In the genomic region with DNA sequence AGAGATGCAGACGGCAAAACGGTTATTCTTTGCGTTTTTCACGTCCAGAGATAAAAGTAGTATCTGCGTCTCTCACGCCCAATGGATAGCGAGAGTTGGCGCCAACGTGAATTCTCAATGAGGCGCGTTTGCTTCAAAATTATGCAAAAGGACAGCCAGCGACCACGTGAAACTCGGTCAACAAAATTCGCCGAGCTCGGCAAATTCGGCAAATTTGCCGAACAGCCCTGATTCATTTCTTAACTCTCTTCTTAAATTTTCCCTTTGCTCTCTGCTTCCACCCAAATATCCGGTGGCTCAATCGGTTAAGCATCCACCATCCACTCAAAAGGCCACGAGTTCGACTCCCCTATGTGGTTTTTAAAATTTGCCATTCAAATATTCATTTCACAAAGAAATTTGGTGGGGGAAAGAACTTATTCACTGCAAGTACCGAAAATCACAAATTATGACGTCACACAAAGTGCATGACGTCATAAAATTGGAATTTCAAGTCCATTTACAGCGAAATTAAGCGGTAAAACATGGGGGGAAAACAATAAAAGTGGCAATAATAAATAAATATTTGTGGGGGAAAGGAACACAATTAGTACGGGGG, we compare ENCODE assay signal across 2 worm cellular contexts.
TF ChIP-seq lines count a peak whose summit lies in the region.

No protein-coding gene starts in this region.

TF ChIP-seq in whole organism, mixed stage, embryonic, 35 proteins besides CTCF, POLR2A, EP300 and RAD21:
- TF ChIP-seq sptf-1 (tag; optimal IDR thresholded peaks at IDR 0.05; lab: Kevin White, UChicago) (no peak), unc-62 (GFP tag; optimal IDR thresholded peaks at IDR 0.05; lab: Kevin White, UChicago) (no peak), zip-8 (tag; optimal IDR thresholded peaks at IDR 0.05; lab: Kevin White, UChicago) (peak; percentile 100), unc-39 (tag; optimal IDR thresholded peaks at IDR 0.05; lab: Kevin White, UChicago) (no peak)

TF ChIP-seq in whole organism, young adult, 124 proteins besides CTCF, POLR2A, EP300 and RAD21 (continues in another document):
- no peak for TF ChIP-seq F22D6.2 (tag; optimal IDR thresholded peaks at IDR 0.05; lab: Kevin White, UChicago)
- TF ChIP-seq bed-2 (GFP tag; IDR thresholded peaks at IDR 0.05; lab: Robert Waterston, UW) = no peak
- no peak for TF ChIP-seq ztf-3 (GFP tag; optimal IDR thresholded peaks at IDR 0.05; lab: Kevin White, UChicago)
- no peak for TF ChIP-seq ceh-27 (GFP tag; optimal IDR thresholded peaks at IDR 0.05; lab: Kevin White, UChicago)
- TF ChIP-seq F39B2.1 (GFP tag; IDR thresholded peaks at IDR 0.05; lab: Robert Waterston, UW) = 0 out of 2 replicates have a peak, but pooled peaks have one; percentile 25
- TF ChIP-seq dpl-1 (GFP tag; optimal IDR thresholded peaks at IDR 0.05; lab: Kevin White, UChicago) = no peak
- no peak for TF ChIP-seq nfya-2 (GFP tag; IDR thresholded peaks at IDR 0.05; lab: Robert Waterston, UW)
- TF ChIP-seq attf-6 (GFP tag; IDR thresholded peaks at IDR 0.05; lab: Robert Waterston, UW) = peak; percentile 65; the same call in 1 of the 2 replicates
- no peak for TF ChIP-seq C06A6.2 (GFP tag; conservative IDR thresholded peaks at IDR 0.05; lab: Robert Waterston, UW)
- no peak for TF ChIP-seq mes-4 (tag; optimal IDR thresholded peaks at IDR 0.05; lab: Kevin White, UChicago)
- TF ChIP-seq sptf-2 (GFP tag; optimal IDR thresholded peaks at IDR 0.05; lab: Kevin White, UChicago) = no peak
- TF ChIP-seq tbp1 (GFP tag; optimal IDR thresholded peaks at IDR 0.05; lab: Kevin White, UChicago) = peak; percentile 27
- TF ChIP-seq egrh-3 (GFP tag; IDR thresholded peaks at IDR 0.05; lab: Robert Waterston, UW) = no peak
- no peak for TF ChIP-seq F49E8.2 (tag; optimal IDR thresholded peaks at IDR 0.05; lab: Kevin White, UChicago; ENCODE audit: insufficient read depth)
- no peak for TF ChIP-seq ztf-18 (tag; optimal IDR thresholded peaks at IDR 0.05; lab: Kevin White, UChicago)
- no peak for TF ChIP-seq F52B5.7 (tag; optimal IDR thresholded peaks at IDR 0.05; lab: Kevin White, UChicago)
- TF ChIP-seq ceh-58 (GFP tag; IDR thresholded peaks at IDR 0.05; lab: Robert Waterston, UW) = no peak
- TF ChIP-seq lin-35 (GFP tag; optimal IDR thresholded peaks at IDR 0.05; lab: Kevin White, UChicago) = no peak
- no peak for TF ChIP-seq F23B12.7 (tag; optimal IDR thresholded peaks at IDR 0.05; lab: Kevin White, UChicago; ENCODE audit: insufficient read depth)
- TF ChIP-seq sdz-38 (tag; optimal IDR thresholded peaks at IDR 0.05; lab: Kevin White, UChicago) = no peak
- TF ChIP-seq snpc-4 (GFP tag; optimal IDR thresholded peaks at IDR 0.05; lab: Kevin White, UChicago) = no peak
- TF ChIP-seq snpc-4 (tag; optimal IDR thresholded peaks at IDR 0.05; lab: Kevin White, UChicago) = no peak
- TF ChIP-seq cebp-2 (GFP tag; IDR thresholded peaks at IDR 0.05; lab: Robert Waterston, UW) = 0 out of 2 replicates have a peak, but pooled peaks have one; percentile 20
- TF ChIP-seq dpff-1 (tag; optimal IDR thresholded peaks at IDR 0.05; lab: Kevin White, UChicago) = no peak
- peak; percentile 9 for TF ChIP-seq rpc-1 (optimal IDR thresholded peaks at IDR 0.05; lab: Kevin White, UChicago)
- peak; percentile 63 for TF ChIP-seq rpc-1 (tag; optimal IDR thresholded peaks at IDR 0.05; lab: Kevin White, UChicago)
- TF ChIP-seq chd-7 (tag; optimal IDR thresholded peaks at IDR 0.05; lab: Kevin White, UChicago) = no peak
- TF ChIP-seq ama-1 (optimal IDR thresholded peaks at IDR 0.05; lab: Kevin White, UChicago) = no peak
- peak in 1 of 2 experiments; percentile 40 for TF ChIP-seq ama-1 (GFP tag; optimal IDR thresholded peaks at IDR 0.05; lab: Kevin White, UChicago)
- no peak for TF ChIP-seq Y95B8A.8 (GFP tag; IDR thresholded peaks at IDR 0.05; lab: Robert Waterston, UW)
- no peak for TF ChIP-seq nfya-1 (tag; optimal IDR thresholded peaks at IDR 0.05; lab: Kevin White, UChicago; ENCODE audit: borderline replicate concordance, insufficient read depth)
- no peak for TF ChIP-seq Y53G8AR.9 (GFP tag; conservative IDR thresholded peaks at IDR 0.05; lab: Robert Waterston, UW)
- TF ChIP-seq gei-17 (GFP tag; optimal IDR thresholded peaks at IDR 0.05; lab: Kevin White, UChicago) = no peak
- no peak; the same call in 1 of the 2 replicates for TF ChIP-seq Y56A3A.18 (GFP tag; IDR thresholded peaks at IDR 0.05; lab: Robert Waterston, UW)
- TF ChIP-seq B0019.2 (GFP tag; conservative IDR thresholded peaks at IDR 0.05; lab: Robert Waterston, UW) = no peak
- TF ChIP-seq Y67H2A.10 (GFP tag; conservative IDR thresholded peaks at IDR 0.05; lab: Robert Waterston, UW) = no peak
- TF ChIP-seq efl-1 (GFP tag; optimal IDR thresholded peaks at IDR 0.05; lab: Kevin White, UChicago) = no peak
- no peak for TF ChIP-seq tbx-9 (tag; optimal IDR thresholded peaks at IDR 0.05; lab: Kevin White, UChicago; ENCODE audit: borderline replicate concordance)
- no peak for TF ChIP-seq T07F8.4 (tag; optimal IDR thresholded peaks at IDR 0.05; lab: Kevin White, UChicago)
- no peak for TF ChIP-seq ceh-91 (GFP tag; IDR thresholded peaks at IDR 0.05; lab: Robert Waterston, UW)
- no peak for TF ChIP-seq ztf-25 (GFP tag; IDR thresholded peaks at IDR 0.05; lab: Robert Waterston, UW)
- no peak for TF ChIP-seq Y53F4B.3 (GFP tag; IDR thresholded peaks at IDR 0.05; lab: Robert Waterston, UW)
- no peak for TF ChIP-seq lin-40 (tag; optimal IDR thresholded peaks at IDR 0.05; lab: Kevin White, UChicago)
- TF ChIP-seq let-607 (tag; optimal IDR thresholded peaks at IDR 0.05; lab: Kevin White, UChicago) = no peak
- peak; percentile 36; the same call in 1 of the 2 replicates for TF ChIP-seq lin-26 (GFP tag; IDR thresholded peaks at IDR 0.05; lab: Robert Waterston, UW)
- TF ChIP-seq lsy-27 (tag; optimal IDR thresholded peaks at IDR 0.05; lab: Kevin White, UChicago; ENCODE audit: borderline replicate concordance, insufficient read depth) = no peak
- no peak for TF ChIP-seq egl-18 (GFP tag; IDR thresholded peaks at IDR 0.05; lab: Robert Waterston, UW)
- TF ChIP-seq F55B11.4 (tag; optimal IDR thresholded peaks at IDR 0.05; lab: Kevin White, UChicago; ENCODE audit: borderline replicate concordance, insufficient read depth) = no peak
- 0 out of 2 replicates have a peak, but pooled peaks have one; percentile 25 for TF ChIP-seq Y79H2A.3 (GFP tag; conservative IDR thresholded peaks at IDR 0.05; lab: Robert Waterston, UW)
- TF ChIP-seq ceh-40 (GFP tag; IDR thresholded peaks at IDR 0.05; lab: Robert Waterston, UW) = no peak
- TF ChIP-seq nfyb-1 (GFP tag; IDR thresholded peaks at IDR 0.05; lab: Robert Waterston, UW) = no peak
- no peak for TF ChIP-seq repo-1 (tag; optimal IDR thresholded peaks at IDR 0.05; lab: Kevin White, UChicago)
- TF ChIP-seq nhr-120 (GFP tag; IDR thresholded peaks at IDR 0.05; lab: Robert Waterston, UW) = no peak
- TF ChIP-seq lir-1 (GFP tag; conservative IDR thresholded peaks at IDR 0.05; lab: Robert Waterston, UW) = no peak
- TF ChIP-seq hlh-12 (tag; optimal IDR thresholded peaks at IDR 0.05; lab: Kevin White, UChicago) = no peak
- peak; percentile 58; the same call in 1 of the 2 replicates for TF ChIP-seq madf-3 (GFP tag; IDR thresholded peaks at IDR 0.05; lab: Robert Waterston, UW)
- TF ChIP-seq F57A8.1 (GFP tag; optimal IDR thresholded peaks at IDR 0.05; lab: Kevin White, UChicago) = no peak
- TF ChIP-seq F10E7.11 (tag; optimal IDR thresholded peaks at IDR 0.05; lab: Kevin White, UChicago) = no peak
- no peak for TF ChIP-seq C17E4.6 (GFP tag; IDR thresholded peaks at IDR 0.05; lab: Robert Waterston, UW)
- peak; percentile 30 for TF ChIP-seq hmg-1.2 (GFP tag; IDR thresholded peaks at IDR 0.05; lab: Robert Waterston, UW)
- TF ChIP-seq bed-1 (GFP tag; IDR thresholded peaks at IDR 0.05; lab: Robert Waterston, UW) = no peak
- TF ChIP-seq rec-8 (tag; optimal IDR thresholded peaks at IDR 0.05; lab: Kevin White, UChicago) = no peak
- peak; percentile 23 for TF ChIP-seq lsl-1 (GFP tag; optimal IDR thresholded peaks at IDR 0.05; lab: Kevin White, UChicago)
- no peak; the same call in 1 of the 2 replicates for TF ChIP-seq madf-6 (GFP tag; IDR thresholded peaks at IDR 0.05; lab: Robert Waterston, UW)
- no peak for TF ChIP-seq tlf-1 (GFP tag; optimal IDR thresholded peaks at IDR 0.05; lab: Kevin White, UChicago)
- no peak for TF ChIP-seq zfh-2 (GFP tag; conservative IDR thresholded peaks at IDR 0.05; lab: Robert Waterston, UW)
- TF ChIP-seq cebp-1 (GFP tag; IDR thresholded peaks at IDR 0.05; lab: Robert Waterston, UW) = no peak
- TF ChIP-seq cebp-1 (tag; optimal IDR thresholded peaks at IDR 0.05; lab: Kevin White, UChicago) = no peak
- no peak for TF ChIP-seq ccch-3 (GFP tag; optimal IDR thresholded peaks at IDR 0.05; lab: Kevin White, UChicago)
- no peak for TF ChIP-seq athp-1 (tag; optimal IDR thresholded peaks at IDR 0.05; lab: Kevin White, UChicago)
- TF ChIP-seq aptf-3 (GFP tag; IDR thresholded peaks at IDR 0.05; lab: Robert Waterston, UW) = no peak
- 0 out of 2 replicates have a peak, but pooled peaks have one; percentile 44 for TF ChIP-seq hsf-1 (GFP tag; IDR thresholded peaks at IDR 0.05; lab: Robert Waterston, UW)
- no peak for TF ChIP-seq madf-10 (tag; optimal IDR thresholded peaks at IDR 0.05; lab: Kevin White, UChicago)
- TF ChIP-seq ztf-22 (GFP tag; optimal IDR thresholded peaks at IDR 0.05; lab: Kevin White, UChicago) = no peak
- TF ChIP-seq aptf-2 (GFP tag; conservative IDR thresholded peaks at IDR 0.05; lab: Robert Waterston, UW) = no peak
- TF ChIP-seq mcd-1 (GFP tag; IDR thresholded peaks at IDR 0.05; lab: Robert Waterston, UW) = peak; percentile 58
- TF ChIP-seq somi-1 (GFP tag; optimal IDR thresholded peaks at IDR 0.05; lab: Kevin White, UChicago) = no peak
- no peak for TF ChIP-seq attf-5 (GFP tag; optimal IDR thresholded peaks at IDR 0.05; lab: Kevin White, UChicago)
- no peak for TF ChIP-seq F37B4.10 (GFP tag; IDR thresholded peaks at IDR 0.05; lab: Robert Waterston, UW)
- TF ChIP-seq K11D2.4 (GFP tag; IDR thresholded peaks at IDR 0.05; lab: Robert Waterston, UW) = no peak
- TF ChIP-seq egl-44 (GFP tag; IDR thresholded peaks at IDR 0.05; lab: Robert Waterston, UW) = no peak
